Worm (Caenorhabditis elegans) whole organism, late embryonic: Measurements from ENCODE around the gene ran-1.

Source experiments
- ahr-1 ChIP-seq: sonication (generic microtip); optimal IDR thresholded peaks from 2 replicates; lab custom pipeline; 2016; ENCODE audit warnings: missing genetic modification characterization, missing compliant biosample characterization
- ceh-14 ChIP-seq: sonication (generic microtip); optimal IDR thresholded peaks from 2 replicates; lab custom pipeline; 2016; ENCODE audit warnings: missing genotype, missing genetic modification characterization, missing compliant biosample characterization
- ceh-30 ChIP-seq: fragments of 150-350 bp; optimal IDR thresholded peaks from 2 replicates; lab custom pipeline; 2014; ENCODE audit warnings: missing biosample characterization, missing genetic modification characterization
- dmd-4 ChIP-seq: sonication (generic microtip); optimal IDR thresholded peaks from 2 replicates; lab custom pipeline; 2016; ENCODE audit warnings: borderline replicate concordance, missing genetic modification characterization, missing compliant biosample characterization
- fkh-10 ChIP-seq: fragments of 150-350 bp; optimal IDR thresholded peaks from 2 replicates; lab custom pipeline; 2014; ENCODE audit warnings: missing biosample characterization, missing genetic modification reagents, missing genetic modification characterization
- gmeb-2 ChIP-seq: sonication (generic microtip); optimal IDR thresholded peaks from 2 replicates; lab custom pipeline; 2016; ENCODE audit warnings: missing genetic modification characterization, inconsistent platforms, missing compliant biosample characterization
- nhr-11 ChIP-seq: fragments of 150-350 bp; optimal IDR thresholded peaks from 2 replicates; lab custom pipeline; 2014; ENCODE audit warnings: missing biosample characterization, missing genetic modification characterization
- pax-1 ChIP-seq: fragments of 150-350 bp; optimal IDR thresholded peaks from 2 replicates; lab custom pipeline; 2014; ENCODE audit warnings: missing biosample characterization, missing genetic modification characterization
- pqm-1 ChIP-seq: sonication (generic microtip); optimal IDR thresholded peaks from 2 replicates; lab custom pipeline; 2016; ENCODE audit warnings: missing genetic modification characterization, missing compliant biosample characterization
- ref-2 ChIP-seq: sonication (generic microtip); optimal IDR thresholded peaks from 2 replicates; lab custom pipeline; 2016; ENCODE audit warnings: missing genetic modification characterization, missing compliant biosample characterization
- syd-9 ChIP-seq: sonication (generic microtip); optimal IDR thresholded peaks from 2 replicates; lab custom pipeline; 2016; ENCODE audit warnings: mild to moderate bottlenecking, missing genetic modification characterization, moderate library complexity, missing compliant biosample characterization
- unc-86 ChIP-seq: sonication (generic microtip); optimal IDR thresholded peaks from 2 replicates; lab custom pipeline; 2016; ENCODE audit warnings: missing genetic modification characterization, missing compliant biosample characterization

DNA sequence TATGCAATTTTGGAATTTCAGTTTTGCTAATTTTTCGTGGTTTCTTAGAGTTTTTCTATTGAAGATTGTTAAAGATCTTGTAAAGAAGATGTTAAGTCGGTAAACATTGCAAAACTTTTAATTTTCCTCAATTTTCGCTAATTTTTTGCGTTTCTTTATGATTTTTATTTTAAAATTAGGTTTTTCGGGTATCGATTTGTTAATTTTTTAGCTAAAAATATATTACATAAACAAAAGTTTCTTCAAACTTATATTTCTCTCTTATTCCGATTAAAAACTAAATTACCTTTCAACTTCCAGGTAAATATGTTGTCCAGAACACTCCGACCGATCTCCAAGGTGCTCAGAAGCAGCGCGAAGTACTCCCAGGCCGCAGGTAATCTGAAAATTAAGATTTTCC is 40.1 kb downstream of the ran-1 start, which contains the start of gene mrpl-12:
- no peak for TF ChIP-seq nhr-11 (tag; lab: Kevin White, UChicago)
- no peak for TF ChIP-seq pqm-1 (tag; lab: Kevin White, UChicago)
- TF ChIP-seq syd-9 = no peak
- TF ChIP-seq fkh-10 (GFP tag; lab: Kevin White, UChicago) = no peak
- TF ChIP-seq ahr-1 = no peak
- TF ChIP-seq dmd-4 (tag; lab: Kevin White, UChicago) = no peak
- TF ChIP-seq unc-86 = no peak
- TF ChIP-seq ref-2 = no peak
- no peak for TF ChIP-seq pax-1 (tag; lab: Kevin White, UChicago)
- TF ChIP-seq ceh-14 (tag; lab: Kevin White, UChicago) = no peak
- no peak for TF ChIP-seq ceh-30 (tag; lab: Kevin White, UChicago)
- TF ChIP-seq gmeb-2 (tag; lab: Kevin White, UChicago) = no peak
